Fruit fly (Drosophila melanogaster) whole organism, embryonic: ENCODE results near the gene Rift.

ENCODE experiments used
- CG11398 ChIP-seq: fragments of 200-800 bp; sonication (Bioruptor generic); optimal IDR thresholded peaks from 2 replicates; lab custom pipeline; 2016; ENCODE audit warnings: missing biosample characterization, missing genetic modification characterization
- CG12744 ChIP-seq: fragments of 200-800 bp; sonication (Bioruptor generic); optimal IDR thresholded peaks from 2 replicates; lab custom pipeline; 2016; ENCODE audit warnings: missing biosample characterization, missing genetic modification characterization
- CG1792 ChIP-seq: fragments of 200-800 bp; sonication (Bioruptor generic); optimal IDR thresholded peaks from 2 replicates; lab custom pipeline; 2016; ENCODE audit warnings: missing biosample characterization, missing genetic modification characterization
- Fer2 ChIP-seq: fragments of 200-800 bp; sonication (Bioruptor generic); optimal IDR thresholded peaks from 2 replicates; lab custom pipeline; 2018; ENCODE audit warnings: missing biosample characterization, mild to moderate bottlenecking, missing genetic modification characterization, moderate library complexity
- Hr78 ChIP-seq, 2 experiments: fragments of 200-800 bp in 1 of 2; fragments of >200 bp in 1 of 2; sonication (Bioruptor generic) in 1 of 2; optimal IDR thresholded peaks; 2 replicates each; lab custom pipeline; 2017 to 2019; ENCODE audit warnings: missing biosample characterization in 2 of 2, missing genetic modification characterization in 2 of 2, mild to moderate bottlenecking in 1 of 2, moderate library complexity in 1 of 2
- Sox102F ChIP-seq: fragments of 200-800 bp; sonication (Bioruptor generic); optimal IDR thresholded peaks from 2 replicates; lab custom pipeline; 2018; ENCODE audit warnings: missing biosample characterization, mild to moderate bottlenecking, missing genetic modification characterization, moderate library complexity
- fu2 ChIP-seq: fragments of 200-800 bp; sonication (Bioruptor generic); optimal IDR thresholded peaks from 2 replicates; lab custom pipeline; 2016; ENCODE audit warnings: missing biosample characterization, missing genetic modification characterization
- odd ChIP-seq: fragments of 200-800 bp; sonication (Bioruptor generic); optimal IDR thresholded peaks from 2 replicates; lab custom pipeline; 2017; ENCODE audit warnings: missing biosample characterization, mild to moderate bottlenecking, missing genetic modification characterization
- pnt ChIP-seq: fragments of 200-800 bp; sonication (Bioruptor generic); optimal IDR thresholded peaks from 3 replicates; lab custom pipeline; 2016; ENCODE audit warnings: missing biosample characterization, missing genetic modification characterization
- usp ChIP-seq: fragments of >200 bp; optimal IDR thresholded peaks from 2 replicates; lab custom pipeline; 2017; ENCODE audit warnings: missing biosample characterization, missing genetic modification characterization

dm6 chr3R:31826422-31826821, 16.4 kb upstream of the Rift start:
- TF ChIP-seq fu2 (GFP tag; lab: Kevin White, UChicago) = no peak
- TF ChIP-seq odd (GFP tag; lab: Kevin White, UChicago) = no peak
- TF ChIP-seq pnt = no peak
- TF ChIP-seq Hr78 (GFP tag; optimal IDR thresholded peaks at IDR 0.05; lab: Kevin White, UChicago) = no peak
- no peak for TF ChIP-seq Sox102F (GFP tag; lab: Kevin White, UChicago)
- TF ChIP-seq CG12744 (GFP tag; lab: Kevin White, UChicago) = no peak
- no peak for TF ChIP-seq CG11398 (GFP tag; lab: Kevin White, UChicago)
- TF ChIP-seq usp (GFP tag; lab: Kevin White, UChicago) = no peak
- TF ChIP-seq Fer2 = no peak
- TF ChIP-seq CG1792 = no peak
